Worm (Caenorhabditis elegans) whole organism, L2 larva: ENCODE results near the gene F35D2.3.

Experiments used
- C34F6.9 ChIP-seq: fragments of 150-350 bp; optimal IDR thresholded peaks from 2 replicates; lab custom pipeline; 2014; ENCODE audit warnings: missing biosample characterization, missing genetic modification characterization
- ama-1 ChIP-seq: fragments of 150-350 bp; optimal IDR thresholded peaks from 2 replicates; lab custom pipeline; 2018; ENCODE audit warnings: inconsistent platforms
- lin-13 ChIP-seq: fragments of 150-350 bp; optimal IDR thresholded peaks from 2 replicates; lab custom pipeline; 2014; ENCODE audit warnings: missing biosample characterization, missing genetic modification reagents, missing genetic modification characterization
- nhr-10 ChIP-seq: sonication (generic microtip); optimal IDR thresholded peaks from 2 replicates; lab custom pipeline; 2017; ENCODE audit warnings: missing biosample characterization, missing genetic modification characterization
- skn-1 ChIP-seq: sonication (generic microtip); optimal IDR thresholded peaks from 2 replicates; lab custom pipeline; 2017; ENCODE audit warnings: missing biosample characterization, missing genetic modification characterization
- snpc-4 ChIP-seq: fragments of 150-350 bp; optimal IDR thresholded peaks from 2 replicates; lab custom pipeline; 2014; ENCODE audit warnings: missing biosample characterization, missing genetic modification characterization
- unc-62 ChIP-seq: fragments of 150-350 bp; optimal IDR thresholded peaks from 2 replicates; lab custom pipeline; 2014; ENCODE audit warnings: missing biosample characterization, missing genetic modification reagents, missing genetic modification characterization
- zag-1 ChIP-seq: fragments of 150-350 bp; optimal IDR thresholded peaks from 2 replicates; lab custom pipeline; 2014; ENCODE audit warnings: missing biosample characterization, missing genetic modification characterization

ce11 chrII:7616141-7616540, 45.7 kb downstream of the F35D2.3 start, which contains the start of gene cdc-42:
- TF ChIP-seq lin-13 (no peak), skn-1 (no peak), unc-62 (GFP tag; lab: Kevin White, UChicago) (no peak), zag-1 (tag; lab: Kevin White, UChicago) (no peak), snpc-4 (no peak), nhr-10 (tag; lab: Kevin White, UChicago) (no peak), ama-1 (lab: Kevin White, UChicago) (no peak), C34F6.9 (tag; lab: Kevin White, UChicago) (no peak)
